Fruit fly (Drosophila melanogaster) whole organism, prepupa: ENCODE results near the gene CG42587.

Source experiments
- dsx ChIP-seq: fragments of 200-800 bp; optimal IDR thresholded peaks from 3 replicates; lab custom pipeline; 2019; ENCODE audit warnings: missing biosample characterization, mild to moderate bottlenecking, missing genetic modification characterization, moderate library complexity; ENCODE audit not compliant: poor library complexity, severe bottlenecking
- salr ChIP-seq, 2 experiments: fragments of 200-800 bp; sonication (Bioruptor generic); optimal IDR thresholded peaks; 3 replicates each; lab custom pipeline; 2016 to 2018; ENCODE audit warnings: missing biosample characterization in 2 of 2, missing genetic modification characterization in 2 of 2, mild to moderate bottlenecking in 1 of 2

DNA sequence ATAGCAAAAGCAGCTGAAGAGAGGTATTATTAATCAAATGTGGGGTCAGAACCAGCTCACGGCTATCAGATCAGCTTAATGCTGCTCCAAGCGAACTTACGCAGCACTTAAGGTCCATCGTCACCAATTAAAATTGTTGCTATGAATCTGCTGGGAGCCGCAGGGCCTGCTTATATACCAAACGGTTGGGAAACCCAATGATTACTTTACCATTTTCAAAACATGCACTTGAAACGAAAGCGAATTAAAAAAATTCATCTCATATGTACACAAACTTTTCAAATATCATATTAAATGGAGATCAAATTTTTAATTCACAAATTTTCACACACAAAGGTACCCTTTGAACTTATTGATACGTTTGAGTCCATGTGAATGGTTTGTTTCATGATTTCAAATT lies at the start of gene CG42587:
- TF ChIP-seq dsx (no peak), salr (GFP tag; optimal IDR thresholded peaks at IDR 0.05; lab: Kevin White, UChicago) (no peak)
